Worm (Caenorhabditis elegans): ENCODE data around the gene B0554.1.
A peak's percentile ranks its signal among the peaks of the same experiment; 100 is the strongest.

Gene B0554.1

ce11 chrV:483289-483795 is 45.1 kb downstream of the B0554.1 start, which contains the start of gene nhr-130:
nhr-130 (minus strand) TSS chrV:483339.
- TF ChIP-seq lin-39 (tag; optimal IDR thresholded peaks at IDR 0.05) (no peak), tlp-1 (tag; optimal IDR thresholded peaks at IDR 0.05) (peak; percentile 28), lin-14 (GFP tag; optimal IDR thresholded peaks at IDR 0.05) (peak; percentile 12), nhr-20 (tag; optimal IDR thresholded peaks at IDR 0.05) (peak; percentile 30), elt-2 (tag; optimal IDR thresholded peaks at IDR 0.05) (peak; percentile 78)

DNA sequence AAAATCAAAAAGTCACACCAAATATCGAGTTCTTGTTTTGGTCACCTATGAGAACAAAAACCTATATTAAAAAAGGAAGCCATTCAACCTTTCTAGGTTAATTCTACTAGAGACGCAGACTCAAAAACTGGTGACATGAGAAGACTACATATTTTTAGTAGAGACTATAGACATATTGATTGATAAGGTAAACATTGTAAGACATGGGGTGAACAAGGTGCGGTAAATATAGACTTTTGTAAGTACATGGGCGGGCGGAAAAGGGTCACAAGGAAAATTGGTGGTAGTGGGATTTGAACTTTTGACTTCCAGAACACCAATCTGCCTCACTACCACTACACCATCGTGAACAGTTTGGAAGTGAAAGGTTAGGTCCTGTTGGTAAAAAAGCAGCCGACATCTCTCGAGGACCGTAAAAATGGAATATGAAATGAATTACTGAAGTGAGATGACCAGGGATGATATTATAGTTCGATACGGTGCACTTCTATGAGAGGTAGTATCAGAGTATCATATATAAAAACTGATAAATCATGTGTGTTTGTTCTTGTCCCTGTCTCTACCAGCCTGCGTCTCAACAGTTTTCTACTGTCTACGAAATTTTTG is 46.2 kb downstream of the B0554.1 start, which contains the start of gene nhr-212:
Gene nhr-212, plus strand, starts transcription at position 573 of the 606 bp plus-strand sequence.
- TF ChIP-seq lin-35 (GFP tag; optimal IDR thresholded peaks at IDR 0.05) = peak in 1 of 2 experiments; percentile 53
- TF ChIP-seq sup-37 (GFP tag; optimal IDR thresholded peaks at IDR 0.05) = no peak
- peak; percentile 36 for TF ChIP-seq nhr-71 (tag; optimal IDR thresholded peaks at IDR 0.05)
- no peak for TF ChIP-seq jun-1 (tag; optimal IDR thresholded peaks at IDR 0.05)
- TF ChIP-seq nhr-77 (tag; optimal IDR thresholded peaks at IDR 0.05) = peak; percentile 57
- peak; percentile 63 for TF ChIP-seq nhr-85 (tag)
- no peak for TF ChIP-seq efl-1 (optimal IDR thresholded peaks at IDR 0.05)
- peak in 1 of 2 experiments; percentile 71 for TF ChIP-seq efl-1 (GFP tag; optimal IDR thresholded peaks at IDR 0.05 in 1 of 2)
- peak; percentile 9 for TF ChIP-seq tbx-2 (tag; optimal IDR thresholded peaks at IDR 0.05)
- peak; percentile 42 for TF ChIP-seq elt-2 (tag; optimal IDR thresholded peaks at IDR 0.05)
- no peak for TF ChIP-seq efl-3 (GFP tag; optimal IDR thresholded peaks at IDR 0.05)
- TF ChIP-seq snu-23 (GFP tag; optimal IDR thresholded peaks at IDR 0.05) = peak; percentile 18
- peak; percentile 86 for TF ChIP-seq snpc-4 (tag; optimal IDR thresholded peaks at IDR 0.05)
- TF ChIP-seq lsy-2 (tag; optimal IDR thresholded peaks at IDR 0.05) = peak in 1 of 2 experiments; percentile 3
- no peak for TF ChIP-seq egl-27 (tag; optimal IDR thresholded peaks at IDR 0.05)
- TF ChIP-seq nhr-20 (tag; optimal IDR thresholded peaks at IDR 0.05) = peak; percentile 55
- TF ChIP-seq lin-14 (GFP tag; optimal IDR thresholded peaks at IDR 0.05) = peak; percentile 73
- TF ChIP-seq nhr-90 (tag; optimal IDR thresholded peaks at IDR 0.05; ENCODE audit: poor library complexity) = peak; percentile 10

- TF ChIP-seq elt-2 (tag; optimal IDR thresholded peaks at IDR 0.05) (no peak), mdl-1 (tag; optimal IDR thresholded peaks at IDR 0.05) (no peak), sptf-1 (tag; optimal IDR thresholded peaks at IDR 0.05) (no peak), mab-9 (GFP tag; IDR thresholded peaks at IDR 0.05) (no peak)
Measured at ce11 chrV:486684-487083, 48.5 kb downstream of the B0554.1 start, which contains the start of gene nhr-211. nhr-211 (plus strand) TSS chrV:486984.

DNA sequence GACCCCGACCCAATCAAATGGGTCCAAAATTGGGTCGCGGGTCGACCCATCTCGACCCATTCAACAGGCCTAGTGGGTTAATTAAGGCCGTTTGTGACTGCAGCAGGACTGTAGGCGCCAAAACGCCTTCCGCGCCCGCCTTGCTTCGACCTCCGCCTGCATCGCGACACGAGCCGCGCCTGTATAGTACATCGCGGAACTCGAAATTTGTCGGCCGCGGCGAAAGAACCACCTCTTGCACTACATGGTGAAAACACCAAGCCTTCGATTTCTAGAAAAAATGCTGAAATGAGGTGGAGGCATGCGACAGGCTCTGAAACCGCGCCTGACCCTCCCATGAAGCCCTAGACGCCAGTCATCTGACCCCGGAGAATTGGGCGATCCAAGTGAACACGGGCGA is 49.8 kb downstream of the B0554.1 start:
- TF ChIP-seq zag-1 (tag; optimal IDR thresholded peaks at IDR 0.05) = no peak
- TF ChIP-seq skn-1 (tag; optimal IDR thresholded peaks at IDR 0.05) = no peak
